Fruit fly (Drosophila melanogaster) whole organism, embryonic: ENCODE measurements around the gene peb.
A peak's percentile ranks its signal among the peaks of the same experiment; 100 is the strongest.

Source experiments
- C15 ChIP-seq: fragments of 200-800 bp; sonication (Bioruptor generic); IDR thresholded peaks from 3 replicates; pipeline ENCODE4 v1.3.6; 2022; ENCODE audit warnings: missing biosample characterization, missing genetic modification characterization
- CG11093 ChIP-seq: fragments of 200-800 bp; sonication (Bioruptor generic); IDR thresholded peaks from 3 replicates; pipeline ENCODE4 v1.3.6; 2022; ENCODE audit warnings: missing biosample characterization, missing genetic modification characterization
- CG1647 ChIP-seq: fragments of 200-800 bp; sonication (Bioruptor generic); optimal IDR thresholded peaks from 3 replicates; lab custom pipeline; 2016; ENCODE audit warnings: missing biosample characterization, missing genetic modification characterization
- CG16815 ChIP-seq: fragments of 200-800 bp; sonication (Bioruptor generic); optimal IDR thresholded peaks from 3 replicates; lab custom pipeline; 2017; ENCODE audit warnings: missing biosample characterization, mild to moderate bottlenecking, missing genetic modification characterization
- CG17829 ChIP-seq: fragments of 200-800 bp; optimal IDR thresholded peaks from 2 replicates; lab custom pipeline; 2019; ENCODE audit warnings: missing biosample characterization, mild to moderate bottlenecking, missing genetic modification characterization, moderate library complexity
- CG18262 ChIP-seq: fragments of 200-800 bp; optimal IDR thresholded peaks from 3 replicates; lab custom pipeline; 2019; ENCODE audit warnings: missing biosample characterization, mild to moderate bottlenecking, missing genetic modification characterization, moderate library complexity
- CG2202 ChIP-seq: fragments of 200-800 bp; sonication (Bioruptor generic); optimal IDR thresholded peaks from 2 replicates; lab custom pipeline; 2018; ENCODE audit warnings: missing biosample characterization, mild to moderate bottlenecking, missing genetic modification characterization
- CG2875 ChIP-seq: fragments of 200-800 bp; sonication (Bioruptor generic); optimal IDR thresholded peaks from 2 replicates; lab custom pipeline; 2017; ENCODE audit warnings: missing biosample characterization, mild to moderate bottlenecking, missing genetic modification characterization, missing genetic modification reagents
- CG30020 ChIP-seq: fragments of 200-800 bp; optimal IDR thresholded peaks from 2 replicates; lab custom pipeline; 2019; ENCODE audit warnings: missing biosample characterization, mild to moderate bottlenecking, missing genetic modification characterization, moderate library complexity
- CG33213 ChIP-seq: fragments of 200-800 bp; sonication (Bioruptor generic); optimal IDR thresholded peaks from 3 replicates; lab custom pipeline; 2016; ENCODE audit warnings: missing biosample characterization, missing genetic modification characterization
- CG34376 ChIP-seq: fragments of 200-800 bp; sonication (Bioruptor generic); optimal IDR thresholded peaks from 2 replicates; lab custom pipeline; 2018; ENCODE audit warnings: missing biosample characterization, mild to moderate bottlenecking, missing genetic modification characterization
- CG3847 ChIP-seq: fragments of 200-800 bp; sonication (Bioruptor generic); IDR thresholded peaks from 2 replicates; pipeline ENCODE4 v1.3.6; 2022; ENCODE audit warnings: missing biosample characterization, missing genetic modification characterization
- CG42726 ChIP-seq: fragments of 200-800 bp; sonication (Bioruptor generic); IDR thresholded peaks from 2 replicates; pipeline ENCODE4 v1.3.6; 2022; ENCODE audit warnings: missing biosample characterization, missing genetic modification characterization; ENCODE audit not compliant: partially characterized antibody
- CG4854 ChIP-seq: fragments of 200-800 bp; sonication (Bioruptor generic); optimal IDR thresholded peaks from 2 replicates; lab custom pipeline; 2016; ENCODE audit warnings: missing biosample characterization, missing genetic modification characterization, inconsistent platforms
- CG6254 ChIP-seq: fragments of 200-800 bp; sonication (Bioruptor generic); optimal IDR thresholded peaks from 3 replicates; lab custom pipeline; 2017; ENCODE audit warnings: mild to moderate bottlenecking, missing biosample characterization, missing genetic modification reagents, missing genetic modification characterization
- CG6689 ChIP-seq: fragments of 200-800 bp; sonication (Bioruptor generic); IDR thresholded peaks from 2 replicates; pipeline ENCODE4 v1.3.6; 2022; ENCODE audit warnings: missing biosample characterization, missing genetic modification characterization
- CG6791 ChIP-seq: fragments of 200-800 bp; sonication (Bioruptor generic); IDR thresholded peaks from 3 replicates; pipeline ENCODE4 v1.3.6; 2022; ENCODE audit warnings: missing biosample characterization, missing genetic modification characterization; ENCODE audit not compliant: partially characterized antibody
- CG7928 ChIP-seq: fragments of 200-800 bp; sonication (Bioruptor generic); optimal IDR thresholded peaks from 2 replicates; lab custom pipeline; 2017; ENCODE audit warnings: missing biosample characterization, mild to moderate bottlenecking, missing genetic modification characterization
- CG7987 ChIP-seq: fragments of 200-800 bp; sonication (Bioruptor generic); optimal IDR thresholded peaks from 2 replicates; lab custom pipeline; 2018; ENCODE audit warnings: missing biosample characterization, mild to moderate bottlenecking, missing genetic modification characterization, moderate library complexity
- CG8924 ChIP-seq: fragments of 200-800 bp; optimal IDR thresholded peaks from 3 replicates; lab custom pipeline; 2019; ENCODE audit warnings: missing biosample characterization, mild to moderate bottlenecking, missing genetic modification characterization, moderate library complexity
- CG9437 ChIP-seq: fragments of 200-800 bp; sonication (Bioruptor generic); optimal IDR thresholded peaks from 2 replicates; lab custom pipeline; 2018; ENCODE audit warnings: missing biosample characterization, mild to moderate bottlenecking, missing genetic modification characterization
- CTCF ChIP-seq: fragments of 200-800 bp; sonication (Bioruptor generic); optimal IDR thresholded peaks from 2 replicates; lab custom pipeline; 2017; ENCODE audit warnings: missing biosample characterization, mild to moderate bottlenecking, missing genetic modification characterization, moderate library complexity
- Drgx ChIP-seq: fragments of 200-800 bp; sonication (Bioruptor generic); IDR thresholded peaks from 2 replicates; pipeline ENCODE4 v1.3.6; 2022; ENCODE audit warnings: missing biosample characterization, missing genetic modification characterization
- ERR ChIP-seq: fragments of 200-800 bp; sonication (Bioruptor generic); optimal IDR thresholded peaks from 2 replicates; lab custom pipeline; 2016; ENCODE audit warnings: missing biosample characterization, missing genetic modification characterization
- GATAe ChIP-seq: fragments of 200-800 bp; sonication (Bioruptor generic); conservative IDR thresholded peaks from 2 replicates; pipeline ENCODE4 v1.3.6; 2022; ENCODE audit warnings: missing biosample characterization, missing genetic modification characterization
- Gsc ChIP-seq: fragments of 200-800 bp; sonication (Bioruptor generic); IDR thresholded peaks from 2 replicates; pipeline ENCODE4 v1.3.6; 2022; ENCODE audit warnings: missing biosample characterization, missing genetic modification characterization
- Hr39 ChIP-seq: fragments of >200 bp; optimal IDR thresholded peaks from 2 replicates; lab custom pipeline; 2017
- Max ChIP-seq: fragments of 200-800 bp; sonication (Bioruptor generic); optimal IDR thresholded peaks from 2 replicates; lab custom pipeline; 2016; ENCODE audit warnings: missing biosample characterization, mild to moderate bottlenecking, missing genetic modification characterization
- Six4 ChIP-seq: fragments of 200-800 bp; sonication (Bioruptor generic); optimal IDR thresholded peaks from 2 replicates; lab custom pipeline; 2016; ENCODE audit warnings: missing biosample characterization, missing genetic modification characterization
- Sox100B ChIP-seq: fragments of 200-800 bp; sonication (Bioruptor generic); optimal IDR thresholded peaks from 3 replicates; lab custom pipeline; 2018; ENCODE audit warnings: missing biosample characterization, mild to moderate bottlenecking, missing genetic modification characterization
- Sry-β ChIP-seq: fragments of 200-800 bp; sonication (Bioruptor generic); optimal IDR thresholded peaks from 2 replicates; lab custom pipeline; 2018; ENCODE audit warnings: missing biosample characterization, mild to moderate bottlenecking, missing genetic modification characterization, moderate library complexity
- Sry-δ ChIP-seq: fragments of 200-800 bp; sonication (Bioruptor generic); optimal IDR thresholded peaks from 2 replicates; lab custom pipeline; 2016; ENCODE audit warnings: missing biosample characterization, missing genetic modification characterization
- Xbp1 ChIP-seq: fragments of 200-800 bp; sonication (Bioruptor generic); optimal IDR thresholded peaks from 3 replicates; lab custom pipeline; 2016; ENCODE audit warnings: missing biosample characterization, mild to moderate bottlenecking, missing genetic modification characterization
- ash1 ChIP-seq: fragments of 200-800 bp; sonication (Bioruptor generic); optimal IDR thresholded peaks from 2 replicates; lab custom pipeline; 2018; ENCODE audit warnings: missing biosample characterization, mild to moderate bottlenecking, missing genetic modification characterization
- bcd ChIP-seq: fragments of 200-800 bp; sonication (Bioruptor generic); optimal IDR thresholded peaks from 2 replicates; lab custom pipeline; 2017; ENCODE audit warnings: missing biosample characterization, mild to moderate bottlenecking, missing genetic modification characterization
- bigmax ChIP-seq: fragments of 200-800 bp; sonication (Bioruptor generic); optimal IDR thresholded peaks from 2 replicates; lab custom pipeline; 2018; ENCODE audit warnings: missing biosample characterization, mild to moderate bottlenecking, missing genetic modification characterization
- br ChIP-seq: fragments of >200 bp; optimal IDR thresholded peaks from 2 replicates; lab custom pipeline; 2017
- cg ChIP-seq: fragments of 200-800 bp; sonication (Bioruptor generic); optimal IDR thresholded peaks from 3 replicates; lab custom pipeline; 2019; ENCODE audit warnings: missing biosample characterization, mild to moderate bottlenecking, missing genetic modification characterization, moderate library complexity
- chif ChIP-seq, 2 experiments: fragments of 200-800 bp; sonication (Bioruptor generic); optimal IDR thresholded peaks; 3 replicates each; lab custom pipeline; 2016; ENCODE audit warnings: missing biosample characterization in 2 of 2, missing genetic modification characterization in 2 of 2
- ci ChIP-seq: fragments of 200-800 bp; sonication (Bioruptor generic); IDR thresholded peaks from 3 replicates; pipeline ENCODE4 v1.3.6; 2022; ENCODE audit warnings: missing biosample characterization, missing genetic modification characterization
- eve ChIP-seq, 2 experiments: fragments of >200 bp; optimal IDR thresholded peaks; 2 replicates each; lab custom pipeline; 2017; ENCODE audit warnings: missing biosample characterization in 2 of 2, missing genetic modification characterization in 2 of 2
- ewg ChIP-seq: fragments of 200-800 bp; sonication (Bioruptor generic); optimal IDR thresholded peaks from 3 replicates; lab custom pipeline; 2017; ENCODE audit warnings: mild to moderate bottlenecking, missing biosample characterization, missing genetic modification reagents, missing genetic modification characterization
- gro ChIP-seq: fragments of 200-800 bp; sonication (Bioruptor generic); optimal IDR thresholded peaks from 2 replicates; lab custom pipeline; 2016; ENCODE audit warnings: missing biosample characterization, missing genetic modification characterization
- hkb ChIP-seq, 2 experiments: fragments of 200-800 bp in 1 of 2; fragments of >200 bp in 1 of 2; sonication (Bioruptor generic) in 1 of 2; IDR thresholded peaks in 1 of 2; optimal IDR thresholded peaks in 1 of 2; 2 replicates each; pipeline versions ENCODE4 v1.3.6 to Lab custom; 2017 to 2022; ENCODE audit warnings: missing biosample characterization in 1 of 2, missing genetic modification characterization in 1 of 2
- ken ChIP-seq: fragments of 200-800 bp; sonication (Bioruptor generic); IDR thresholded peaks from 3 replicates; pipeline ENCODE4 v1.3.6; 2022; ENCODE audit warnings: missing biosample characterization, missing genetic modification characterization
- nerfin-2 ChIP-seq: fragments of 200-800 bp; sonication (Bioruptor generic); IDR thresholded peaks from 2 replicates; pipeline ENCODE4 v1.3.6; 2022; ENCODE audit warnings: missing biosample characterization, missing genetic modification characterization; ENCODE audit not compliant: partially characterized antibody
- odd ChIP-seq: fragments of 200-800 bp; sonication (Bioruptor generic); optimal IDR thresholded peaks from 2 replicates; lab custom pipeline; 2017; ENCODE audit warnings: missing biosample characterization, mild to moderate bottlenecking, missing genetic modification characterization
- pho ChIP-seq: fragments of 200-800 bp; sonication (Bioruptor generic); optimal IDR thresholded peaks from 2 replicates; lab custom pipeline; 2016; ENCODE audit warnings: missing biosample characterization, missing genetic modification characterization
- row ChIP-seq: fragments of 200-800 bp; sonication (Bioruptor generic); IDR thresholded peaks from 3 replicates; pipeline ENCODE4 v1.3.6; 2022; ENCODE audit warnings: missing biosample characterization, missing genetic modification characterization
- schlank ChIP-seq: fragments of 200-800 bp; sonication (Bioruptor generic); optimal IDR thresholded peaks from 2 replicates; lab custom pipeline; 2018; ENCODE audit warnings: missing biosample characterization, mild to moderate bottlenecking, missing genetic modification characterization
- slbo ChIP-seq: fragments of 200-800 bp; sonication (Bioruptor generic); IDR thresholded peaks from 2 replicates; pipeline ENCODE4 v1.3.6; 2022; ENCODE audit warnings: missing biosample characterization, missing genetic modification characterization
- stc ChIP-seq: fragments of 200-800 bp; sonication (Bioruptor generic); IDR thresholded peaks from 2 replicates; pipeline ENCODE4 v1.3.6; 2022; ENCODE audit warnings: missing biosample characterization, missing genetic modification characterization
- unc-4 ChIP-seq: fragments of 200-800 bp; sonication (Bioruptor generic); IDR thresholded peaks from 2 replicates; pipeline ENCODE4 v1.3.6; 2022; ENCODE audit warnings: missing biosample characterization, missing genetic modification characterization; ENCODE audit not compliant: partially characterized antibody

The peb gene

DNA sequence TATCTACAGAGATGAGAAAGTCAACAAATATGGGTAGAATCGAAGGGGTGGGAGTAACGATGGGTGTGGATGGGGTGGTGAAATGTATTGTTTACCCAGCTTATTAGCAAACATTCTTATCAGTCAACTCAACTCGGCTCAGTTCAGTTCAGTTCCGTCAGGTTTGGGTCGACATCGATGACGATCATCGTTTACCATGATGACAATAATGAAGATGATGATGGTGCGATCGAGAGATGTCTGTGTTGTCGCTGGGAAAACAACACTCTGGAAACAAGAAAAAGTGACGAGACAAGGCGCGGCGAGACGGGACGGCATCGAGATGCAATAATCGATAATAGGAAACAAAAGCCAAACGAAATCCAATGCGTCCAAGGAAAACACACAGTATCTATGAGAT is 7.6 kb upstream of the peb start (continued):
- TF ChIP-seq slbo (GFP tag; lab: Robert Waterston, UW) (no peak), Max (no peak), CG7928 (GFP tag; lab: Kevin White, UChicago) (no peak), br (lab: Kevin White, UChicago) (no peak), CG6791 (GFP tag; lab: Robert Waterston, UW) (no peak), bigmax (GFP tag; lab: Kevin White, UChicago) (no peak), nerfin-2 (no peak), hkb (optimal IDR thresholded peaks at IDR 0.05; lab: Kevin White, UChicago) (no peak), hkb (GFP tag; IDR thresholded peaks at IDR 0.05; lab: Robert Waterston, UW) (no peak), ERR (GFP tag; lab: Kevin White, UChicago) (no peak), bcd (GFP tag; lab: Kevin White, UChicago) (no peak), Six4 (no peak), CG3847 (no peak), CG6689 (GFP tag; lab: Robert Waterston, UW) (no peak), CG6254 (GFP tag; lab: Kevin White, UChicago) (peak; percentile 4), CG2875 (GFP tag; lab: Kevin White, UChicago) (peak; percentile 29), CG4854 (GFP tag; lab: Kevin White, UChicago) (no peak), ewg (GFP tag; lab: Kevin White, UChicago) (no peak), row (GFP tag; lab: Robert Waterston, UW) (no peak), CG1647 (GFP tag; lab: Kevin White, UChicago) (no peak), CG30020 (tag; lab: Kevin White, UChicago) (no peak), CG7987 (GFP tag; lab: Kevin White, UChicago) (no peak), schlank (tag; lab: Kevin White, UChicago) (no peak), chif (GFP tag; optimal IDR thresholded peaks at IDR 0.05; lab: Kevin White, UChicago) (peak in 1 of 2 experiments; percentile 19), CG8924 (tag; lab: Kevin White, UChicago) (peak; percentile 32), Sry-β (GFP tag; lab: Kevin White, UChicago) (peak; percentile 20), CG9437 (GFP tag; lab: Kevin White, UChicago) (no peak), CG16815 (GFP tag; lab: Kevin White, UChicago) (no peak), CG11093 (GFP tag; lab: Robert Waterston, UW) (no peak), cg (GFP tag; lab: Kevin White, UChicago) (no peak), CG2202 (tag; lab: Kevin White, UChicago) (peak; percentile 56), Hr39 (lab: Kevin White, UChicago) (no peak), Gsc (GFP tag; lab: Robert Waterston, UW) (no peak), CG17829 (tag; lab: Kevin White, UChicago) (no peak), eve (GFP tag; optimal IDR thresholded peaks at IDR 0.05; lab: Kevin White, UChicago) (no peak), GATAe (GFP tag; lab: Robert Waterston, UW) (no peak), Xbp1 (GFP tag; lab: Kevin White, UChicago) (no peak), ci (GFP tag; lab: Robert Waterston, UW) (no peak), CTCF (peak; percentile 1), ken (GFP tag; lab: Robert Waterston, UW) (no peak), odd (peak; percentile 3), stc (GFP tag; lab: Robert Waterston, UW) (no peak), gro (GFP tag; lab: Kevin White, UChicago) (no peak), Sox100B (GFP tag; lab: Kevin White, UChicago) (peak; percentile 46), CG34376 (no peak), ash1 (GFP tag; lab: Kevin White, UChicago) (no peak), pho (GFP tag; lab: Kevin White, UChicago) (no peak), Sry-δ (no peak), Drgx (GFP tag; lab: Robert Waterston, UW) (no peak), CG33213 (GFP tag; lab: Kevin White, UChicago) (no peak), unc-4 (GFP tag; lab: Robert Waterston, UW) (no peak), CG18262 (tag; lab: Kevin White, UChicago) (peak; percentile 21), C15 (no peak), CG42726 (GFP tag; lab: Robert Waterston, UW) (no peak)
